Fruit fly (Drosophila melanogaster): ENCODE data around the gene nst.

dm6 chr3L:12572366-12572765 lies 42.4 kb upstream of the nst start, which contains the start of gene sowah:
- no peak for TF ChIP-seq CG34406 (GFP tag; optimal IDR thresholded peaks at IDR 0.05)
- no peak for TF ChIP-seq acj6 (GFP tag; optimal IDR thresholded peaks at IDR 0.05)
- peak; percentile 13 for TF ChIP-seq Hr4 (GFP tag; optimal IDR thresholded peaks at IDR 0.05)
- no peak for TF ChIP-seq Sox15 (GFP tag; optimal IDR thresholded peaks at IDR 0.05)
- no peak for TF ChIP-seq lz (GFP tag; optimal IDR thresholded peaks at IDR 0.05)
- no peak for TF ChIP-seq Hr38 (GFP tag; optimal IDR thresholded peaks at IDR 0.05)
- TF ChIP-seq Lpt (GFP tag; optimal IDR thresholded peaks at IDR 0.05): no peak
- no peak for TF ChIP-seq CG16779 (tag; optimal IDR thresholded peaks at IDR 0.05)
- no peak for TF ChIP-seq eg (GFP tag; IDR thresholded peaks at IDR 0.05)
- TF ChIP-seq CG6854 (GFP tag; optimal IDR thresholded peaks at IDR 0.05): no peak
- TF ChIP-seq CG6163 (GFP tag; IDR thresholded peaks at IDR 0.05): no peak
- peak in 1 of 2 experiments; percentile 14 for TF ChIP-seq ss (GFP tag; optimal IDR thresholded peaks at IDR 0.05)
- TF ChIP-seq CG3032 (tag; optimal IDR thresholded peaks at IDR 0.05): peak; percentile 58
- no peak for TF ChIP-seq fd59A (GFP tag; optimal IDR thresholded peaks at IDR 0.05)
